Fruit fly (Drosophila melanogaster) whole organism, pupa: ENCODE data around the gene Takl2.

ENCODE experiments used
- CG10348 ChIP-seq: fragments of 200-800 bp; sonication (Bioruptor generic); IDR thresholded peaks from 2 replicates; pipeline ENCODE4 v1.3.6; 2022; ENCODE audit warnings: missing biosample characterization, missing genetic modification characterization
- CG14655 ChIP-seq: fragments of 200-800 bp; sonication (Bioruptor generic); optimal IDR thresholded peaks from 3 replicates; lab custom pipeline; 2017; ENCODE audit warnings: mild to moderate bottlenecking, missing biosample characterization, missing genetic modification reagents, missing genetic modification characterization
- CG32121 ChIP-seq: fragments of 200-800 bp; sonication (Bioruptor generic); IDR thresholded peaks from 2 replicates; pipeline ENCODE4 v1.3.6; 2022; ENCODE audit warnings: missing biosample characterization, missing genetic modification characterization
- CG4496 ChIP-seq: fragments of 200-800 bp; sonication (Bioruptor generic); IDR thresholded peaks from 3 replicates; pipeline ENCODE4 v1.3.6; 2022; ENCODE audit warnings: missing biosample characterization, missing genetic modification characterization
- CG8301 ChIP-seq: fragments of 200-800 bp; sonication (Bioruptor generic); optimal IDR thresholded peaks from 2 replicates; lab custom pipeline; 2018; ENCODE audit warnings: missing biosample characterization, mild to moderate bottlenecking, missing genetic modification characterization
- EcR ChIP-seq: fragments of 200-800 bp; sonication (Bioruptor generic); optimal IDR thresholded peaks from 3 replicates; lab custom pipeline; 2019; ENCODE audit warnings: missing biosample characterization, missing genetic modification characterization, mild to moderate bottlenecking, moderate library complexity, missing genetic modification reagents
- Pif1A ChIP-seq: fragments of 200-800 bp; sonication (Bioruptor generic); optimal IDR thresholded peaks from 3 replicates; lab custom pipeline; 2016; ENCODE audit warnings: missing biosample characterization, missing genetic modification characterization
- Pif1B ChIP-seq: fragments of 200-800 bp; sonication (Bioruptor generic); optimal IDR thresholded peaks from 3 replicates; lab custom pipeline; 2016; ENCODE audit warnings: missing biosample characterization, missing genetic modification characterization
- Snoo ChIP-seq: fragments of 200-800 bp; sonication (Bioruptor generic); optimal IDR thresholded peaks from 3 replicates; lab custom pipeline; 2017; ENCODE audit warnings: missing biosample characterization, mild to moderate bottlenecking, missing genetic modification characterization, inconsistent platforms
- fd96Ca ChIP-seq: fragments of 200-800 bp; sonication (Bioruptor generic); IDR thresholded peaks from 3 replicates; pipeline ENCODE4 v1.3.6; 2022; ENCODE audit warnings: missing biosample characterization, missing genetic modification characterization
- gl ChIP-seq: fragments of 200-800 bp; sonication (Bioruptor generic); optimal IDR thresholded peaks from 2 replicates; lab custom pipeline; 2018; ENCODE audit warnings: missing biosample characterization, mild to moderate bottlenecking, missing genetic modification characterization
- rn ChIP-seq: fragments of 200-800 bp; sonication (Bioruptor generic); IDR thresholded peaks from 2 replicates; pipeline ENCODE4 v1.3.6; 2022; ENCODE audit warnings: missing biosample characterization, missing genetic modification characterization

DNA sequence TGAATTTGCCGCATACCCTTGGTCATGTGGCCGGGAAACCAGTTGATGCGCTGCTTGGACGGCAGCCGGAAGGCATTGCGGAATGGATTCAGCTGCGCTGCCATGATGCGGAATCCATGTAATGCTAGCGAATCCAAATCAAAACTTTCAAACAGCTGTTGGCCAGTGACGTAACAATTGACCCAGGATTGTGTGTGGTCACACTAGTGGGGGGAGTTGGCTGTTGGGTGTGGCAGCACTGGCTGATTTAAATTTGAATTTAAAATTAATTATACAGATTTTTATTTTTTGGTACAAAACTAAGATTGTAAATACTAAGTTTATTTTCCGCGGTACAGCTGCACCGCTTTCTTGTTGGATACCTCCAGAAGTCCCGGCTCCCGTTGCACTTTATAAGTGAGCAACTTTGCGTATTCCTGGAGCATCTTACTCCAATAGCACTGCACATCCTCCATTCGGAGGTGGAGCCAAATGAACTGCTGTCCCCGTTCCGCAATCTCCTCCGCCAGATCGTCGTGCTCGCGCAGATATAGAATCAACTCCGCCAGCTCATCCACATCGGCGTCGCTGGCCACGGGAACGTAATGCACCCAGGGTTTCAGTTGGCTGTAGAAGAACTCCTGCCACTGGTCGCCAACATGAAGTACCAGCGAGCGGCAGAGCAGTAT lies 13.9 kb upstream of the Takl2 start, which contains the start of gene CG17141:
- TF ChIP-seq CG4496 (GFP tag; lab: Robert Waterston, UW) (no peak), EcR (no peak), Pif1B (no peak), rn (GFP tag; lab: Robert Waterston, UW) (no peak), CG14655 (GFP tag; lab: Kevin White, UChicago) (no peak), Pif1A (GFP tag; lab: Kevin White, UChicago) (no peak), Snoo (tag; lab: Kevin White, UChicago) (no peak), CG8301 (tag; lab: Kevin White, UChicago) (no peak), CG10348 (GFP tag; lab: Robert Waterston, UW) (no peak), gl (no peak), CG32121 (no peak), fd96Ca (GFP tag; lab: Robert Waterston, UW) (no peak)
